Fruit fly (Drosophila melanogaster) whole organism, adult: Measurements from ENCODE around the gene CG12531.

Experiments used
- CG11617 ChIP-seq: fragments of 200-800 bp; sonication (Bioruptor generic); optimal IDR thresholded peaks from 2 replicates; lab custom pipeline; 2017; ENCODE audit warnings: mild to moderate bottlenecking, missing biosample characterization, missing genetic modification reagents, missing genetic modification characterization
- CG33017 ChIP-seq: fragments of 200-800 bp; sonication (Bioruptor generic); optimal IDR thresholded peaks from 2 replicates; lab custom pipeline; 2018; ENCODE audit warnings: missing biosample characterization, mild to moderate bottlenecking, missing genetic modification characterization, moderate library complexity
- CG5204 ChIP-seq: fragments of 200-800 bp; sonication (Bioruptor generic); optimal IDR thresholded peaks from 2 replicates; lab custom pipeline; 2016; ENCODE audit warnings: missing biosample characterization, missing genetic modification characterization
- CG7045 ChIP-seq: fragments of 200-800 bp; sonication (Bioruptor generic); optimal IDR thresholded peaks from 2 replicates; lab custom pipeline; 2017; ENCODE audit warnings: missing biosample characterization, mild to moderate bottlenecking, missing genetic modification characterization
- Crg-1 ChIP-seq: fragments of 200-800 bp; sonication (Bioruptor generic); optimal IDR thresholded peaks from 2 replicates; lab custom pipeline; 2016; ENCODE audit warnings: missing biosample characterization, missing genetic modification characterization
- Mnt ChIP-seq: fragments of 200-800 bp; sonication (Bioruptor generic); optimal IDR thresholded peaks from 2 replicates; lab custom pipeline; 2016; ENCODE audit warnings: missing biosample characterization, mild to moderate bottlenecking, missing genetic modification characterization
- bab1 ChIP-seq: fragments of 200-800 bp; sonication (Bioruptor generic); optimal IDR thresholded peaks from 3 replicates; lab custom pipeline; 2019; ENCODE audit warnings: missing biosample characterization, mild to moderate bottlenecking, missing genetic modification characterization, moderate library complexity
- kay ChIP-seq: fragments of 200-800 bp; sonication (Bioruptor generic); peaks from one replicate; lab custom pipeline; 2016; ENCODE audit warnings: missing biosample characterization, missing genetic modification characterization, borderline replicate concordance
- tj ChIP-seq: fragments of 200-800 bp; sonication (Bioruptor generic); optimal IDR thresholded peaks from 3 replicates; lab custom pipeline; 2017; ENCODE audit warnings: missing biosample characterization, mild to moderate bottlenecking, missing genetic modification characterization, moderate library complexity
- toe ChIP-seq: fragments of 200-800 bp; sonication (Bioruptor generic); optimal IDR thresholded peaks from 2 replicates; lab custom pipeline; 2016; ENCODE audit warnings: missing biosample characterization, missing genetic modification characterization

DNA sequence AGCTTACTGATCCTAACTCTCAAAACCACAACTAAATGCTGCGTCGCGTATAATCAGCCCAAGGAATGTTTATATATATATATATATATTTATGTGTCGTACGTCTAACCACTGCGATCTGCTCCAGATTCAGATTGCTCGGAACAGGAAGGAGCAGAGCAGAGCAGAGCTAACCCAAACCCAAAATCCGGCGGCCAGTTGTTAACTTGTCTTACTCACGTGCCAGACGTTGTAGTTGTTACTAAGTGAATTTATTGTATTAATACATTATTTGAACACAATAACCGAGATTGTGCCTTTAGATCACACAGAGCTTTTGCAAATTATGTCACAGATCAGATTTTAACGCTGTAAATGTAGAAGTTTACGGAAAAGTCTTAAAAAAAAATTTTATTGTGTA lies 29.3 kb downstream of the CG12531 start, which contains the start of gene Alr:
- TF ChIP-seq CG33017 (tag; lab: Kevin White, UChicago): no peak
- TF ChIP-seq bab1 (GFP tag; lab: Kevin White, UChicago): no peak
- TF ChIP-seq kay (GFP tag; lab: Kevin White, UChicago): no peak
- no peak for TF ChIP-seq Crg-1 (GFP tag; lab: Kevin White, UChicago)
- no peak for TF ChIP-seq CG11617 (GFP tag; lab: Kevin White, UChicago)
- no peak for TF ChIP-seq CG7045 (GFP tag; lab: Kevin White, UChicago)
- TF ChIP-seq Mnt: no peak
- TF ChIP-seq tj (GFP tag; lab: Kevin White, UChicago): no peak
- TF ChIP-seq toe (GFP tag; lab: Kevin White, UChicago): no peak
- no peak for TF ChIP-seq CG5204 (GFP tag; lab: Kevin White, UChicago)
